Fruit fly (Drosophila melanogaster) whole organism, adult: ENCODE results near the gene Mes2.

ENCODE experiments used
- CG11617 ChIP-seq: fragments of 200-800 bp; sonication (Bioruptor generic); optimal IDR thresholded peaks from 2 replicates; lab custom pipeline; 2017; ENCODE audit warnings: mild to moderate bottlenecking, missing biosample characterization, missing genetic modification reagents, missing genetic modification characterization
- CG12768 ChIP-seq: fragments of 200-800 bp; sonication (Bioruptor generic); optimal IDR thresholded peaks from 2 replicates; lab custom pipeline; 2017; ENCODE audit warnings: missing biosample characterization, missing genetic modification characterization, mild to moderate bottlenecking, moderate library complexity, missing genetic modification reagents
- CG14711 ChIP-seq: fragments of 200-800 bp; sonication (Bioruptor generic); optimal IDR thresholded peaks from 2 replicates; lab custom pipeline; 2018; ENCODE audit warnings: missing biosample characterization, mild to moderate bottlenecking, missing genetic modification characterization, moderate library complexity
- CG1620 ChIP-seq: fragments of 200-800 bp; sonication (Bioruptor generic); optimal IDR thresholded peaks from 2 replicates; lab custom pipeline; 2016; ENCODE audit warnings: missing biosample characterization, missing genetic modification characterization
- CG33017 ChIP-seq: fragments of 200-800 bp; sonication (Bioruptor generic); optimal IDR thresholded peaks from 2 replicates; lab custom pipeline; 2018; ENCODE audit warnings: missing biosample characterization, mild to moderate bottlenecking, missing genetic modification characterization, moderate library complexity
- CG5204 ChIP-seq: fragments of 200-800 bp; sonication (Bioruptor generic); optimal IDR thresholded peaks from 2 replicates; lab custom pipeline; 2016; ENCODE audit warnings: missing biosample characterization, missing genetic modification characterization
- CG7045 ChIP-seq: fragments of 200-800 bp; sonication (Bioruptor generic); optimal IDR thresholded peaks from 2 replicates; lab custom pipeline; 2017; ENCODE audit warnings: missing biosample characterization, mild to moderate bottlenecking, missing genetic modification characterization
- CG7101 ChIP-seq: fragments of 200-800 bp; sonication (Bioruptor generic); optimal IDR thresholded peaks from 2 replicates; lab custom pipeline; 2018; ENCODE audit warnings: missing biosample characterization, mild to moderate bottlenecking, missing genetic modification characterization, moderate library complexity
- Clk ChIP-seq: fragments of 200-800 bp; sonication (Bioruptor generic); optimal IDR thresholded peaks from 2 replicates; lab custom pipeline; 2017; ENCODE audit warnings: missing biosample characterization, missing genetic modification characterization
- Crg-1 ChIP-seq: fragments of 200-800 bp; sonication (Bioruptor generic); optimal IDR thresholded peaks from 2 replicates; lab custom pipeline; 2016; ENCODE audit warnings: missing biosample characterization, missing genetic modification characterization
- Hr96 ChIP-seq: fragments of 200-800 bp; sonication (Bioruptor generic); optimal IDR thresholded peaks from 2 replicates; lab custom pipeline; 2016; ENCODE audit warnings: missing biosample characterization, missing genetic modification characterization
- Mnt ChIP-seq: fragments of 200-800 bp; sonication (Bioruptor generic); optimal IDR thresholded peaks from 2 replicates; lab custom pipeline; 2016; ENCODE audit warnings: missing biosample characterization, mild to moderate bottlenecking, missing genetic modification characterization
- bab1 ChIP-seq: fragments of 200-800 bp; sonication (Bioruptor generic); optimal IDR thresholded peaks from 3 replicates; lab custom pipeline; 2019; ENCODE audit warnings: missing biosample characterization, mild to moderate bottlenecking, missing genetic modification characterization, moderate library complexity
- cic ChIP-seq: fragments of 200-800 bp; sonication (Bioruptor generic); optimal IDR thresholded peaks from 2 replicates; lab custom pipeline; 2017; ENCODE audit warnings: missing biosample characterization, mild to moderate bottlenecking, missing genetic modification characterization, moderate library complexity
- cnc ChIP-seq, 2 experiments: fragments of >200 bp; optimal IDR thresholded peaks; 2 replicates each; lab custom pipeline; 2017
- kay ChIP-seq: fragments of 200-800 bp; sonication (Bioruptor generic); peaks from one replicate; lab custom pipeline; 2016; ENCODE audit warnings: missing biosample characterization, missing genetic modification characterization, borderline replicate concordance
- ovo ChIP-seq: fragments of 200-800 bp; sonication (Bioruptor generic); optimal IDR thresholded peaks from 2 replicates; lab custom pipeline; 2016; ENCODE audit warnings: missing biosample characterization, missing genetic modification characterization
- pad ChIP-seq: fragments of 200-800 bp; sonication (Bioruptor generic); optimal IDR thresholded peaks from 3 replicates; lab custom pipeline; 2017; ENCODE audit warnings: missing biosample characterization, missing genetic modification characterization, mild to moderate bottlenecking, moderate library complexity, missing genetic modification reagents
- tj ChIP-seq: fragments of 200-800 bp; sonication (Bioruptor generic); optimal IDR thresholded peaks from 3 replicates; lab custom pipeline; 2017; ENCODE audit warnings: missing biosample characterization, mild to moderate bottlenecking, missing genetic modification characterization, moderate library complexity
- toe ChIP-seq: fragments of 200-800 bp; sonication (Bioruptor generic); optimal IDR thresholded peaks from 2 replicates; lab custom pipeline; 2016; ENCODE audit warnings: missing biosample characterization, missing genetic modification characterization

Mes2 gene

dm6 chr3L:22943484-22943883 lies 2.0 kb upstream of the Mes2 start:
- TF ChIP-seq tj (GFP tag; lab: Kevin White, UChicago) (no peak), CG12768 (peak; percentile 11)

dm6 chr3L:22944493-22944892 lies 964 bp upstream of the Mes2 start:
- no peak for TF ChIP-seq CG7045 (GFP tag; lab: Kevin White, UChicago)
- no peak for TF ChIP-seq Clk (GFP tag; lab: Kevin White, UChicago)
- no peak for TF ChIP-seq CG5204 (GFP tag; lab: Kevin White, UChicago)
- no peak for TF ChIP-seq CG33017 (tag; lab: Kevin White, UChicago)
- TF ChIP-seq ovo (GFP tag; lab: Kevin White, UChicago): no peak
- no peak for TF ChIP-seq CG1620 (GFP tag; lab: Kevin White, UChicago)
- no peak for TF ChIP-seq tj (GFP tag; lab: Kevin White, UChicago)
- TF ChIP-seq cnc (optimal IDR thresholded peaks at IDR 0.05; lab: Kevin White, UChicago): no peak
- TF ChIP-seq CG12768: no peak
- no peak for TF ChIP-seq pad (GFP tag; lab: Kevin White, UChicago)
- TF ChIP-seq kay (GFP tag; lab: Kevin White, UChicago): no peak
- no peak for TF ChIP-seq Hr96 (GFP tag; lab: Kevin White, UChicago)
- no peak for TF ChIP-seq CG11617 (GFP tag; lab: Kevin White, UChicago)
- no peak for TF ChIP-seq CG14711 (tag; lab: Kevin White, UChicago)
- no peak for TF ChIP-seq CG7101
- TF ChIP-seq bab1 (GFP tag; lab: Kevin White, UChicago): no peak
- TF ChIP-seq Crg-1 (GFP tag; lab: Kevin White, UChicago): no peak
- no peak for TF ChIP-seq Mnt (GFP tag; lab: Kevin White, UChicago)
- TF ChIP-seq cic: no peak
- TF ChIP-seq toe (GFP tag; lab: Kevin White, UChicago): no peak

dm6 chr3L:22947993-22948954 lies 2.8 kb downstream of the Mes2 start:
- TF ChIP-seq tj (GFP tag; lab: Kevin White, UChicago) (no peak), kay (GFP tag; lab: Kevin White, UChicago) (no peak), CG12768 (peak; percentile 87)

- TF ChIP-seq CG11617 (GFP tag; lab: Kevin White, UChicago): no peak
- no peak for TF ChIP-seq toe (GFP tag; lab: Kevin White, UChicago)
- no peak for TF ChIP-seq CG7101
- no peak for TF ChIP-seq CG14711 (tag; lab: Kevin White, UChicago)
- no peak for TF ChIP-seq Crg-1 (GFP tag; lab: Kevin White, UChicago)
- TF ChIP-seq CG1620 (GFP tag; lab: Kevin White, UChicago): no peak
- no peak for TF ChIP-seq cic
- no peak for TF ChIP-seq CG7045 (GFP tag; lab: Kevin White, UChicago)
- no peak for TF ChIP-seq Mnt (GFP tag; lab: Kevin White, UChicago)
- TF ChIP-seq tj (GFP tag; lab: Kevin White, UChicago): no peak
- no peak for TF ChIP-seq Clk (GFP tag; lab: Kevin White, UChicago)
- TF ChIP-seq ovo (GFP tag; lab: Kevin White, UChicago): no peak
- TF ChIP-seq cnc (optimal IDR thresholded peaks at IDR 0.05; lab: Kevin White, UChicago): no peak
- no peak for TF ChIP-seq bab1 (GFP tag; lab: Kevin White, UChicago)
- TF ChIP-seq CG33017 (tag; lab: Kevin White, UChicago): no peak
- TF ChIP-seq CG5204 (GFP tag; lab: Kevin White, UChicago): no peak
- no peak for TF ChIP-seq CG12768
Observed at dm6 chr3L:22952703-22953102, 7.2 kb downstream of the Mes2 start.

dm6 chr3L:22955202-22955601 lies 9.7 kb downstream of the Mes2 start, which contains the start of gene CG32461:
Gene CG32461 (minus strand): TSS chr3L:22955302.
- no peak for TF ChIP-seq Mnt (GFP tag; lab: Kevin White, UChicago)
- no peak for TF ChIP-seq ovo (GFP tag; lab: Kevin White, UChicago)
- no peak for TF ChIP-seq CG14711 (tag; lab: Kevin White, UChicago)
- TF ChIP-seq toe (GFP tag; lab: Kevin White, UChicago): no peak
- TF ChIP-seq Hr96 (GFP tag; lab: Kevin White, UChicago): no peak
- TF ChIP-seq CG5204 (GFP tag; lab: Kevin White, UChicago): no peak

- TF ChIP-seq kay (GFP tag; lab: Kevin White, UChicago) (no peak), CG11617 (GFP tag; lab: Kevin White, UChicago) (no peak)
Observed at dm6 chr3L:22958171-22958570, 12.7 kb downstream of the Mes2 start.

- TF ChIP-seq Mnt (GFP tag; lab: Kevin White, UChicago) (no peak), cnc (optimal IDR thresholded peaks at IDR 0.05; lab: Kevin White, UChicago) (no peak), CG7045 (GFP tag; lab: Kevin White, UChicago) (no peak), Clk (GFP tag; lab: Kevin White, UChicago) (no peak), kay (GFP tag; lab: Kevin White, UChicago) (no peak)
Observed at dm6 chr3L:22960322-22960721, 14.9 kb downstream of the Mes2 start.
